Worm (Caenorhabditis elegans): ENCODE results near the gene txt-4.

DNA sequence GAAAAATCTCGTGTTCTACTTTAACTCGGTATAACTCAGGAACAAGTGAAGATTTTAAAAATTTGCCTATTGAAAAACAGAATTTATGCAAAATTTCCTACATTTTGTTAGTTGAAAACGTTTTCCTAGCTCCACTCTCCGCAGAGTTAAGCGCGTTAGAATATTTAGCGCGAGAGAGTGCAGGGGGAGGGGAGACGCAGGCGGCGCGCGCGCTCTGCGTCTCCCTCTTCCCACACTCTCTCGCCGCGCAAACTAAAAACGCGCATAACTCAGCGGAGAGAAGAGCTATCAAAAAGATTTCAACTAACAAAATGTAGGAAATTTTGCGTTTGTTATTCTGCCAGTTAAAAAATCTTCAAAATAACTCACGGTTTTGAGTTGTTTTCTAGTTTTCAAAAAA is 38.2 kb upstream of the txt-4 start:
- TF ChIP-seq nhr-12 (tag; optimal IDR thresholded peaks at IDR 0.05) (no peak), jun-1 (tag; optimal IDR thresholded peaks at IDR 0.05) (no peak), nhr-28 (tag; optimal IDR thresholded peaks at IDR 0.05) (no peak), ama-1 (optimal IDR thresholded peaks at IDR 0.05) (no peak), elt-3 (tag; optimal IDR thresholded peaks at IDR 0.05) (no peak), tbx-2 (tag; optimal IDR thresholded peaks at IDR 0.05) (no peak), lin-14 (GFP tag; optimal IDR thresholded peaks at IDR 0.05) (no peak)
